Worm (Caenorhabditis elegans): ENCODE data around the gene ooc-5.
A peak's percentile ranks its signal among the peaks of the same experiment; 100 is the strongest.

ooc-5 gene

DNA sequence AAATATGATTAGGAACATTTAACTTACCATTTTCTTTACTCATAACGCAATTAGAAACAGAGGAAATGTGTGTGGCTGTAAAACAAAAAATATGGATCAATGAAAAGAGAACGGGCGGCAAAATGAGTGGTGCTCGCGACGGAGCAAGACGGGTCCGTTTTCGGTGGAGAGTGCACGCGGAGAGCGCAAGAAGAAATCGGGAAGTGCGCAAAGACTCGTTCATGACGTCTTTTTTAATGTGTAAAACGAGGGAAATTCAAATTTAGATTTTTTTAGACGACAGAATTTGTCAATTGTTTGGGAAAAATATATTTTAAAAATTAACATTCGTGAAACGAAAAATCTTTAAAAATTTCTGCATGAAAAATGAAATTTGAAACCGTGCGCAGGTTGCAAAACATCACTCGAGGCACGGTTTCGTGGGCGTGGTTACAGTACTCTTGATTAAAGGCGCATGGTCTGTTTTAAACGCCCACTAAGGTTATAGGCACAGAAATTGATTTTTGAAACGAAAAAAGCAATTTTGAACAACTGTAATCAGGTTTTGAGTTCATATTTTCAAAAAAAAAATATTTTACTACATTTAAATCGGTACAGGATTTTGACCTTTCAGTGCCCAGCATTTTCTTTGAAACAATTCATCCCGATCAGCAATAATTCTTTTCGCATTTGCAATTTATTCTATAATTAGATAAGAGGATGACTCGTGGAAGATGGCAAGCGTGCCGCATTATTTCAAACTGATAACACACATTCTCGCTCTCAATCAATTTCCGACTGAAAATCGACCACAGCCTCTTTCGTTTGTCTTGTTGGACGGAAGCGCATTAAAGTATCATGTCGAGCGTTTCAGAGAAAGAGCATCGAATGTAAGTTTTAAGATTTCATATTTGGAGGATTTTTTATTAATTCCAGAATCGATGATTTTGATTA, 23.4 kb upstream of the ooc-5 start, which contains the start of the genes szy-20 and C18E9.5 (continued):
- no peak for TF ChIP-seq somi-1 (GFP tag; optimal IDR thresholded peaks at IDR 0.05)
- TF ChIP-seq let-607 (tag; optimal IDR thresholded peaks at IDR 0.05) = peak in 1 of 2 experiments; percentile 23
- no peak for TF ChIP-seq Y56A3A.18 (GFP tag; IDR thresholded peaks at IDR 0.05)
- no peak for TF ChIP-seq T26A5.8 (tag; optimal IDR thresholded peaks at IDR 0.05)
- peak; percentile 40 for TF ChIP-seq snpc-3.4 (tag; optimal IDR thresholded peaks at IDR 0.05)
- TF ChIP-seq madf-8 (GFP tag; conservative IDR thresholded peaks at IDR 0.05) = peak; percentile 88
- peak; percentile 73 for TF ChIP-seq D2030.7 (GFP tag; IDR thresholded peaks at IDR 0.05)
- peak; percentile 67 for TF ChIP-seq attf-5 (GFP tag; optimal IDR thresholded peaks at IDR 0.05)
- TF ChIP-seq lag-1 (GFP tag; IDR thresholded peaks at IDR 0.05) = no peak
- TF ChIP-seq F33H1.4 (GFP tag; IDR thresholded peaks at IDR 0.05) = peak; percentile 66
- TF ChIP-seq pbrm-1 (GFP tag; IDR thresholded peaks at IDR 0.05) = 0 out of 2 replicates have a peak, but pooled peaks have one; percentile 53
- peak; percentile 82 for TF ChIP-seq dpl-1 (GFP tag; optimal IDR thresholded peaks at IDR 0.05)
- TF ChIP-seq F49E8.2 (tag; optimal IDR thresholded peaks at IDR 0.05; ENCODE audit: insufficient read depth) = peak; percentile 79
- 0 out of 2 replicates have a peak, but pooled peaks have one; percentile 56 for TF ChIP-seq madf-3 (GFP tag; IDR thresholded peaks at IDR 0.05)

DNA sequence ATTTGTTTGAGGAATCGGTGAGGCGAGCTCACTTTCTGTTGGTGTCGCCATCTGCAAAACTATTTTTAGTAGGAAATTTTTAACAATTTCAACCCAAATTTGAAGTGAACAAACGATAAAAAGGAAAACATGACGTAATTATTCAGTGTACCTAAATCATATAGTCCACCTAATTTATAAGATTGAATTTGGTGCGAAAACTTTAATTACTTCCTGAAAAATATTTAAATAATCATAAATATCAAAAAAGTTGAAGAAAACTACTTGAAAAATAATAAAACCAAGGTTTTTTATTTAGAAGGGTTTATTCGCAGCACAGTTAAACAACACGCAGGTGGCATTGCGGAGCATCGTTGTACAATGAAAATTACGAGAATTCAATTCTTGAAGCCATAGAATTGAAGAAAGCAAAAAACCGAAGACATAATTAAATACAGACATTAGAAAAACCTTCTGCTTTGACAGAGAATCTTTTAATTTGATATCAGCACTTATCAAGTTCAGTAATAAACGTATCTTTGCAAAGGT, 19.4 kb upstream of the ooc-5 start, which contains the start of gene tomm-40:
Gene tomm-40, minus strand, starts transcription at position 51 of the 528 bp plus-strand sequence.
- TF ChIP-seq Y67H2A.10 (GFP tag; conservative IDR thresholded peaks at IDR 0.05) = no peak
- TF ChIP-seq hrde-1 (tag; optimal IDR thresholded peaks at IDR 0.05; ENCODE audit: borderline replicate concordance) = no peak
- peak; percentile 93 for TF ChIP-seq attf-3 (GFP tag; conservative IDR thresholded peaks at IDR 0.05)
- TF ChIP-seq lag-1 (GFP tag; IDR thresholded peaks at IDR 0.05) = no peak
- no peak for TF ChIP-seq efl-1 (GFP tag; optimal IDR thresholded peaks at IDR 0.05)
- no peak for TF ChIP-seq pbrm-1 (GFP tag; IDR thresholded peaks at IDR 0.05)
- TF ChIP-seq T07F8.4 (tag; optimal IDR thresholded peaks at IDR 0.05) = no peak

DNA sequence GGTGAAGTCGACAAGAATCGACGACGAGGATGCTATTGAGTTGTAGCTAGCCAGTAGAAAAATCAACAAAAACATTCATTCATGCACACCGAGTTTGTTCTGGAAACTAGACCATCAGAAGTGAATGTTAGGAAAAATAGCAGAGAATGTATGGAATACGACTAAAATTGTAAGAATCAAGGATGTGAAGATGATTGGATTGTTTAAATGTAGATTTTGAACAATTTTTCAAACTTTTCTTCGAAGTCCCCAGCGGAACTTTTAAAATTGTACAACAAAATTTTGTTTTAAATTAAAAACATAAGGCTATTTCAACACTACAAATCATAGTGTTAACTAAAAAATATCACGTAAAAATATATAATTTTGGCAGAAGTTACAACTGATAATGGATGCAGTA, 10.3 kb upstream of the ooc-5 start, which contains the start of gene C18E9.7:
Gene C18E9.7, minus strand, starts transcription at position 101 of the 400 bp plus-strand sequence.
- TF ChIP-seq chd-7 (tag; optimal IDR thresholded peaks at IDR 0.05) (no peak), ceh-79 (tag; optimal IDR thresholded peaks at IDR 0.05) (no peak), snpc-3.4 (tag; optimal IDR thresholded peaks at IDR 0.05) (no peak), dpff-1 (tag; optimal IDR thresholded peaks at IDR 0.05) (no peak), attf-3 (GFP tag; conservative IDR thresholded peaks at IDR 0.05) (no peak), lin-40 (tag; optimal IDR thresholded peaks at IDR 0.05) (no peak), ztf-6 (GFP tag; IDR thresholded peaks at IDR 0.05) (no peak), nfyb-1 (GFP tag; IDR thresholded peaks at IDR 0.05) (no peak), akir-1 (GFP tag; optimal IDR thresholded peaks at IDR 0.05) (no peak), egl-44 (GFP tag; IDR thresholded peaks at IDR 0.05) (no peak)

DNA sequence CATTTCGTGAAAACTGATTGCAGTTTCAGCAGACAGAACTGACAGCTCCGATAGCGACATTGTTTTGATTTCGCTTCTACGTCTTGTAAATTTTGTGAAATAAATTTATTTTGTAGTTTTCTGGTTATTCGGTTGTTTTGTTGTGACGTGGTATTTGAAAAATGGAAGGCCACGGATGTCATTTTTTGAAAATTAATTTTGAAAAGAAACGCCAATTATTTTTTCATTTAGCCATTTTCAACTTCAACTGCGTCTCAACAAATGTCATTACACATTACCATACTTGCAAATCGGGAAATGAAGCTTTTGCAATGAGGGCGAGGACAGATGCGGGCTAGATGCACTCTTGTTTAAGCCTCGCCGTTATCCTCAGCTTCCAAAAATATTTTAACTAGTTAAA, 5.0 kb upstream of the ooc-5 start, which contains the start of gene C18E9.8:
Gene C18E9.8, minus strand, starts transcription at position 101 of the 400 bp plus-strand sequence.
- TF ChIP-seq hsf-1 (GFP tag; IDR thresholded peaks at IDR 0.05) (no peak), Y53G8AR.9 (GFP tag; conservative IDR thresholded peaks at IDR 0.05) (0 out of 2 replicates have a peak, but pooled peaks have one; percentile 21)
